Fruit fly (Drosophila melanogaster): ENCODE measurements around the gene CG16815.

- TF ChIP-seq CG8478 (optimal IDR thresholded peaks at IDR 0.05) (no peak), CTCF (optimal IDR thresholded peaks at IDR 0.05) (no peak)
These were observed 42.9 kb downstream of the CG16815 start for dm6 chr2L:13272541-13272940.
